Worm (Caenorhabditis elegans) whole organism, L3 larva: ENCODE measurements around the gene gid-7.

Source experiments
- ZK546.5 ChIP-seq: sonication (generic microtip); optimal IDR thresholded peaks from 2 replicates; lab custom pipeline; 2017; ENCODE audit warnings: missing biosample characterization, missing genetic modification characterization
- ama-1 ChIP-seq: fragments of 150-350 bp; optimal IDR thresholded peaks from 2 replicates; lab custom pipeline; 2018
- daf-12 ChIP-seq: fragments of 150-350 bp; optimal IDR thresholded peaks from 2 replicates; lab custom pipeline; 2014; ENCODE audit warnings: missing biosample characterization, missing genetic modification reagents, missing genetic modification characterization
- egl-27 ChIP-seq: sonication (generic microtip); optimal IDR thresholded peaks from 4 replicates; lab custom pipeline; 2017; ENCODE audit warnings: missing biosample characterization, missing genetic modification reagents, missing genetic modification characterization
- jun-1 ChIP-seq: fragments of 150-350 bp; optimal IDR thresholded peaks from 2 replicates; lab custom pipeline; 2014; ENCODE audit warnings: missing biosample characterization, missing genetic modification reagents, missing genetic modification characterization
- mdl-1 ChIP-seq: fragments of 150-350 bp; optimal IDR thresholded peaks from 2 replicates; lab custom pipeline; 2014; ENCODE audit warnings: missing biosample characterization, missing genetic modification characterization
- nhr-12 ChIP-seq: fragments of 150-350 bp; optimal IDR thresholded peaks from 2 replicates; lab custom pipeline; 2014; ENCODE audit warnings: missing biosample characterization, missing genetic modification characterization
- skn-1 ChIP-seq: fragments of 150-350 bp; optimal IDR thresholded peaks from 2 replicates; lab custom pipeline; 2014; ENCODE audit warnings: missing biosample characterization, missing genetic modification characterization
- tbx-2 ChIP-seq: sonication (generic microtip); optimal IDR thresholded peaks from 2 replicates; lab custom pipeline; 2016; ENCODE audit warnings: mild to moderate bottlenecking, missing genetic modification characterization, missing compliant biosample characterization
- unc-62 ChIP-seq: fragments of 150-350 bp; sonication (generic microtip); optimal IDR thresholded peaks from 4 replicates; lab custom pipeline; 2014; ENCODE audit warnings: missing biosample characterization, missing genetic modification reagents, missing genetic modification characterization
- zag-1 ChIP-seq: fragments of 150-350 bp; optimal IDR thresholded peaks from 2 replicates; lab custom pipeline; 2014; ENCODE audit warnings: missing biosample characterization, missing genetic modification characterization

ce11 chrV:3743172-3743626 lies 13.7 kb downstream of the gid-7 start, which contains the start of gene mtm-9:
- TF ChIP-seq zag-1 (tag; lab: Kevin White, UChicago) = no peak
- TF ChIP-seq jun-1 (tag; lab: Kevin White, UChicago) = peak; percentile 6
- no peak for TF ChIP-seq nhr-12 (tag; lab: Kevin White, UChicago)
- no peak for TF ChIP-seq unc-62 (GFP tag; lab: Kevin White, UChicago)
- no peak for TF ChIP-seq daf-12 (tag; lab: Kevin White, UChicago)
- TF ChIP-seq egl-27 (tag; lab: Kevin White, UChicago) = no peak
- TF ChIP-seq mdl-1 (tag; lab: Kevin White, UChicago) = no peak
- TF ChIP-seq tbx-2 = no peak
- no peak for TF ChIP-seq ama-1 (lab: Kevin White, UChicago)
- peak; percentile 18 for TF ChIP-seq skn-1
- TF ChIP-seq ZK546.5 (tag; lab: Kevin White, UChicago) = no peak
